Fruit fly (Drosophila melanogaster) whole organism, embryonic: Measurements from ENCODE around the gene CG14174.

ENCODE experiments used
- Aef1 ChIP-seq: fragments of 200-800 bp; sonication (Bioruptor generic); IDR thresholded peaks from 3 replicates; pipeline ENCODE4 v1.3.6; 2022; ENCODE audit warnings: missing biosample characterization, missing genetic modification characterization
- Bteb2 ChIP-seq: fragments of 200-800 bp; sonication (Bioruptor generic); optimal IDR thresholded peaks from 2 replicates; lab custom pipeline; 2016; ENCODE audit warnings: missing biosample characterization, missing genetic modification characterization
- C15 ChIP-seq: fragments of 200-800 bp; sonication (Bioruptor generic); IDR thresholded peaks from 3 replicates; pipeline ENCODE4 v1.3.6; 2022; ENCODE audit warnings: missing biosample characterization, missing genetic modification characterization
- CG10321 ChIP-seq: fragments of 200-800 bp; sonication (Bioruptor generic); IDR thresholded peaks from 2 replicates; pipeline ENCODE4 v1.3.6; 2022; ENCODE audit warnings: missing biosample characterization, missing genetic modification characterization
- CG12744 ChIP-seq: fragments of 200-800 bp; sonication (Bioruptor generic); optimal IDR thresholded peaks from 2 replicates; lab custom pipeline; 2016; ENCODE audit warnings: missing biosample characterization, missing genetic modification characterization
- CG13123 ChIP-seq: fragments of 200-800 bp; sonication (Bioruptor generic); optimal IDR thresholded peaks from 2 replicates; lab custom pipeline; 2016; ENCODE audit warnings: missing biosample characterization, missing genetic modification characterization
- CG13624 ChIP-seq: fragments of 200-800 bp; sonication (Bioruptor generic); optimal IDR thresholded peaks from 2 replicates; lab custom pipeline; 2016; ENCODE audit warnings: missing biosample characterization, missing genetic modification characterization
- CG15011 ChIP-seq: fragments of 200-800 bp; sonication (Bioruptor generic); optimal IDR thresholded peaks from 3 replicates; lab custom pipeline; 2018; ENCODE audit warnings: missing biosample characterization, mild to moderate bottlenecking, missing genetic modification characterization
- CG16863 ChIP-seq: fragments of 200-800 bp; sonication (Bioruptor generic); optimal IDR thresholded peaks from 3 replicates; lab custom pipeline; 2016; ENCODE audit warnings: missing biosample characterization, missing genetic modification characterization
- CG17361 ChIP-seq: fragments of 200-800 bp; sonication (Bioruptor generic); IDR thresholded peaks from 3 replicates; pipeline ENCODE4 v1.3.6; 2022; ENCODE audit warnings: missing biosample characterization, missing genetic modification characterization
- CG18599 ChIP-seq: fragments of 200-800 bp; sonication (Bioruptor generic); optimal IDR thresholded peaks from 3 replicates; lab custom pipeline; 2017; ENCODE audit warnings: missing biosample characterization, missing genetic modification characterization, mild to moderate bottlenecking, moderate library complexity, missing genetic modification reagents
- CG2199 ChIP-seq: fragments of 200-800 bp; sonication (Bioruptor generic); IDR thresholded peaks from 3 replicates; pipeline ENCODE4 v1.3.6; 2022; ENCODE audit warnings: missing biosample characterization, missing genetic modification characterization
- CG31441 ChIP-seq: fragments of 200-800 bp; sonication (Bioruptor generic); IDR thresholded peaks from 2 replicates; pipeline ENCODE4 v1.3.6; 2022; ENCODE audit warnings: missing biosample characterization, missing genetic modification characterization
- CG3163 ChIP-seq: fragments of 200-800 bp; sonication (Bioruptor generic); optimal IDR thresholded peaks from 3 replicates; lab custom pipeline; 2016; ENCODE audit warnings: missing biosample characterization, missing genetic modification characterization
- CG3407 ChIP-seq: fragments of 200-800 bp; sonication (Bioruptor generic); optimal IDR thresholded peaks from 2 replicates; lab custom pipeline; 2018; ENCODE audit warnings: missing biosample characterization, mild to moderate bottlenecking, missing genetic modification characterization
- CG4707 ChIP-seq: fragments of 200-800 bp; sonication (Bioruptor generic); optimal IDR thresholded peaks from 2 replicates; lab custom pipeline; 2018; ENCODE audit warnings: missing biosample characterization, mild to moderate bottlenecking, missing genetic modification characterization, moderate library complexity
- CG6254 ChIP-seq: fragments of 200-800 bp; sonication (Bioruptor generic); optimal IDR thresholded peaks from 3 replicates; lab custom pipeline; 2017; ENCODE audit warnings: mild to moderate bottlenecking, missing biosample characterization, missing genetic modification reagents, missing genetic modification characterization
- CG6854 ChIP-seq: fragments of 200-800 bp; sonication (Bioruptor generic); optimal IDR thresholded peaks from 3 replicates; lab custom pipeline; 2017; ENCODE audit warnings: missing biosample characterization, mild to moderate bottlenecking, missing genetic modification characterization
- CG7271 ChIP-seq: fragments of 200-800 bp; sonication (Bioruptor generic); optimal IDR thresholded peaks from 2 replicates; lab custom pipeline; 2018; ENCODE audit warnings: missing biosample characterization, mild to moderate bottlenecking, missing genetic modification characterization, moderate library complexity
- Doc2 ChIP-seq: fragments of 200-800 bp; sonication (Bioruptor generic); IDR thresholded peaks from 2 replicates; pipeline ENCODE4 v1.3.6; 2022; ENCODE audit warnings: missing biosample characterization, missing genetic modification characterization
- Fer2 ChIP-seq: fragments of 200-800 bp; sonication (Bioruptor generic); optimal IDR thresholded peaks from 2 replicates; lab custom pipeline; 2018; ENCODE audit warnings: missing biosample characterization, mild to moderate bottlenecking, missing genetic modification characterization, moderate library complexity
- Hmx ChIP-seq: fragments of 200-800 bp; sonication (Bioruptor generic); optimal IDR thresholded peaks from 2 replicates; lab custom pipeline; 2016; ENCODE audit warnings: missing biosample characterization, missing genetic modification characterization
- Hr39 ChIP-seq: fragments of >200 bp; optimal IDR thresholded peaks from 2 replicates; lab custom pipeline; 2017
- Jarid2 ChIP-seq: fragments of 200-800 bp; sonication (Bioruptor generic); optimal IDR thresholded peaks from 3 replicates; lab custom pipeline; 2017; ENCODE audit warnings: mild to moderate bottlenecking, missing biosample characterization, missing genetic modification reagents, missing genetic modification characterization
- Oaz ChIP-seq: fragments of 200-800 bp; sonication (Bioruptor generic); IDR thresholded peaks from 2 replicates; pipeline ENCODE4 v1.3.6; 2022; ENCODE audit warnings: missing biosample characterization, missing genetic modification characterization
- PHDP ChIP-seq: fragments of 200-800 bp; sonication (Bioruptor generic); optimal IDR thresholded peaks from 3 replicates; lab custom pipeline; 2018; ENCODE audit warnings: missing biosample characterization, mild to moderate bottlenecking, missing genetic modification characterization, moderate library complexity
- Rx ChIP-seq: fragments of 200-800 bp; sonication (Bioruptor generic); IDR thresholded peaks from 2 replicates; pipeline ENCODE4 v1.3.6; 2022; ENCODE audit warnings: missing biosample characterization, missing genetic modification characterization
- Stat92E ChIP-seq, 3 experiments: fragments of >200 bp in 2 of 3; fragments of 200-800 bp in 1 of 3; sonication (Bioruptor generic) in 1 of 3; optimal IDR thresholded peaks; 2 replicates each; lab custom pipeline; 2017 to 2019; ENCODE audit warnings: missing biosample characterization in 3 of 3, missing genetic modification characterization in 3 of 3, mild to moderate bottlenecking in 1 of 3, moderate library complexity in 1 of 3
- ab ChIP-seq: fragments of 200-800 bp; sonication (Bioruptor generic); optimal IDR thresholded peaks from 2 replicates; lab custom pipeline; 2016; ENCODE audit warnings: missing biosample characterization, missing genetic modification characterization
- cad ChIP-seq: fragments of >200 bp; optimal IDR thresholded peaks from 2 replicates; lab custom pipeline; 2017; ENCODE audit warnings: missing biosample characterization, missing genetic modification characterization
- chn ChIP-seq: fragments of 200-800 bp; sonication (Bioruptor generic); optimal IDR thresholded peaks from 2 replicates; lab custom pipeline; 2016; ENCODE audit warnings: missing biosample characterization, missing genetic modification characterization
- croc ChIP-seq: fragments of 200-800 bp; sonication (Bioruptor generic); conservative IDR thresholded peaks from 3 replicates; pipeline ENCODE4 v1.3.6; 2022; ENCODE audit warnings: missing biosample characterization, missing genetic modification characterization
- cwo ChIP-seq: fragments of 200-800 bp; sonication (Bioruptor generic); optimal IDR thresholded peaks from 3 replicates; lab custom pipeline; 2017; ENCODE audit warnings: missing biosample characterization, missing genetic modification characterization, mild to moderate bottlenecking, moderate library complexity, missing genetic modification reagents
- dimm ChIP-seq: fragments of 200-800 bp; sonication (Bioruptor generic); IDR thresholded peaks from 2 replicates; pipeline ENCODE4 v1.3.6; 2022; ENCODE audit warnings: missing biosample characterization, missing genetic modification characterization
- dm ChIP-seq: fragments of 200-800 bp; sonication (Bioruptor generic); optimal IDR thresholded peaks from 3 replicates; lab custom pipeline; 2016; ENCODE audit warnings: missing biosample characterization, missing genetic modification characterization
- emc ChIP-seq: fragments of 200-800 bp; sonication (Bioruptor generic); optimal IDR thresholded peaks from 2 replicates; lab custom pipeline; 2016; ENCODE audit warnings: missing biosample characterization, missing genetic modification characterization
- grn ChIP-seq: fragments of 200-800 bp; sonication (Bioruptor generic); optimal IDR thresholded peaks from 3 replicates; lab custom pipeline; 2017; ENCODE audit warnings: missing biosample characterization, missing genetic modification characterization
- hbn ChIP-seq: fragments of 200-800 bp; sonication (Bioruptor generic); IDR thresholded peaks from 2 replicates; pipeline ENCODE4 v1.3.6; 2022; ENCODE audit warnings: missing biosample characterization, missing genetic modification characterization; ENCODE audit not compliant: partially characterized antibody
- lbe ChIP-seq: fragments of 200-800 bp; sonication (Bioruptor generic); optimal IDR thresholded peaks from 2 replicates; lab custom pipeline; 2016; ENCODE audit warnings: missing biosample characterization, mild to moderate bottlenecking, missing genetic modification characterization
- lov ChIP-seq, 2 experiments: fragments of 200-800 bp in 1 of 2; fragments of >200 bp in 1 of 2; sonication (Bioruptor generic) in 1 of 2; IDR thresholded peaks in 1 of 2; optimal IDR thresholded peaks in 1 of 2; 2 replicates in 1 of 2; 3 replicates in 1 of 2; pipeline versions ENCODE4 v1.3.6 to Lab custom; 2017 to 2022; ENCODE audit warnings: missing biosample characterization in 1 of 2, missing genetic modification characterization in 1 of 2
- mirr ChIP-seq: fragments of 200-800 bp; sonication (Bioruptor generic); optimal IDR thresholded peaks from 3 replicates; lab custom pipeline; 2018; ENCODE audit warnings: missing biosample characterization, mild to moderate bottlenecking, missing genetic modification characterization
- phol ChIP-seq: fragments of 200-800 bp; sonication (Bioruptor generic); optimal IDR thresholded peaks from 3 replicates; lab custom pipeline; 2018; ENCODE audit warnings: missing biosample characterization, mild to moderate bottlenecking, missing genetic modification characterization, moderate library complexity
- schlank ChIP-seq: fragments of 200-800 bp; sonication (Bioruptor generic); optimal IDR thresholded peaks from 2 replicates; lab custom pipeline; 2018; ENCODE audit warnings: missing biosample characterization, mild to moderate bottlenecking, missing genetic modification characterization
- scrt ChIP-seq: fragments of 200-800 bp; sonication (Bioruptor generic); optimal IDR thresholded peaks from 2 replicates; lab custom pipeline; 2018; ENCODE audit warnings: missing biosample characterization, mild to moderate bottlenecking, missing genetic modification characterization, moderate library complexity
- slbo ChIP-seq: fragments of 200-800 bp; sonication (Bioruptor generic); IDR thresholded peaks from 2 replicates; pipeline ENCODE4 v1.3.6; 2022; ENCODE audit warnings: missing biosample characterization, missing genetic modification characterization
- tgo ChIP-seq: fragments of 200-800 bp; sonication (Bioruptor generic); IDR thresholded peaks from 3 replicates; pipeline ENCODE4 v1.3.6; 2022; ENCODE audit warnings: missing biosample characterization, missing genetic modification characterization
- unpg ChIP-seq: fragments of 200-800 bp; sonication (Bioruptor generic); optimal IDR thresholded peaks from 3 replicates; lab custom pipeline; 2018; ENCODE audit warnings: missing biosample characterization, mild to moderate bottlenecking, missing genetic modification characterization, moderate library complexity
- z ChIP-seq: fragments of 200-800 bp; sonication (Bioruptor generic); IDR thresholded peaks from 3 replicates; pipeline ENCODE4 v1.3.6; 2022; ENCODE audit warnings: missing biosample characterization, missing genetic modification characterization

The CG14174 gene

dm6 chr3L:9696650-9697526 lies 22.2 kb upstream of the CG14174 start, which contains the start of gene Prps (continued):
- TF ChIP-seq PHDP (peak; percentile 82), CG3163 (GFP tag; lab: Kevin White, UChicago) (peak; percentile 97), Rx (GFP tag; lab: Robert Waterston, UW) (peak; percentile 66), CG31441 (GFP tag; lab: Robert Waterston, UW) (peak; percentile 67), ab (no peak), croc (GFP tag; lab: Robert Waterston, UW) (peak; percentile 19; the same call in 1 of the 3 replicates), Bteb2 (peak; percentile 63), CG6854 (GFP tag; lab: Kevin White, UChicago) (peak; percentile 84), cad (no peak), Jarid2 (peak; percentile 35), CG10321 (GFP tag; lab: Robert Waterston, UW) (no peak), mirr (GFP tag; lab: Kevin White, UChicago) (peak; percentile 83), unpg (GFP tag; lab: Kevin White, UChicago) (peak; percentile 80), CG18599 (GFP tag; lab: Kevin White, UChicago) (peak; percentile 89), lov (optimal IDR thresholded peaks at IDR 0.05; lab: Kevin White, UChicago) (no peak), lov (GFP tag; IDR thresholded peaks at IDR 0.05; lab: Robert Waterston, UW) (peak; percentile 78; the same call in 2 of the 3 replicates), Stat92E (GFP tag; optimal IDR thresholded peaks at IDR 0.05; lab: Kevin White, UChicago) (peak in 1 of 3 experiments; percentile 68), CG17361 (GFP tag; lab: Robert Waterston, UW) (peak; percentile 37; the same call in 1 of the 3 replicates), emc (GFP tag; lab: Kevin White, UChicago) (peak; percentile 33), CG12744 (peak; percentile 50), dm (GFP tag; lab: Kevin White, UChicago) (peak; percentile 38), Fer2 (tag; lab: Kevin White, UChicago) (peak; percentile 5), slbo (GFP tag; lab: Robert Waterston, UW) (peak; percentile 82), Hr39 (no peak), schlank (tag; lab: Kevin White, UChicago) (peak; percentile 62), CG7271 (tag; lab: Kevin White, UChicago) (no peak), Oaz (no peak; the same call in 1 of the 2 replicates), CG4707 (GFP tag; lab: Kevin White, UChicago) (no peak), Doc2 (GFP tag; lab: Robert Waterston, UW) (no peak), lbe (GFP tag; lab: Kevin White, UChicago) (peak; percentile 85), CG3407 (GFP tag; lab: Kevin White, UChicago) (no peak), CG6254 (peak; percentile 62), scrt (peak; percentile 70), CG2199 (GFP tag; lab: Robert Waterston, UW) (no peak), tgo (GFP tag; lab: Robert Waterston, UW) (peak; percentile 80), phol (tag; lab: Kevin White, UChicago) (peak; percentile 62), grn (GFP tag; lab: Kevin White, UChicago) (peak; percentile 52), cwo (GFP tag; lab: Kevin White, UChicago) (peak; percentile 99), CG16863 (peak; percentile 70), CG15011 (GFP tag; lab: Kevin White, UChicago) (peak; percentile 22), hbn (0 out of 2 replicates have a peak, but pooled peaks have one; percentile 12), C15 (peak; percentile 64; the same call in 1 of the 3 replicates), chn (GFP tag; lab: Kevin White, UChicago) (peak; percentile 59), z (GFP tag; lab: Robert Waterston, UW) (no peak), CG13624 (peak; percentile 81), dimm (GFP tag; lab: Robert Waterston, UW) (peak; percentile 36; the same call in 1 of the 2 replicates), Hmx (no peak), Aef1 (GFP tag; lab: Robert Waterston, UW) (peak; percentile 68; the same call in 2 of the 3 replicates), CG13123 (GFP tag; lab: Kevin White, UChicago) (peak; percentile 63)
